Fruit fly (Drosophila melanogaster) whole organism, embryonic: ENCODE results near the gene CG5882.

ENCODE experiments used
- CG7963 ChIP-seq: fragments of 200-800 bp; sonication (Bioruptor generic); IDR thresholded peaks from 3 replicates; pipeline ENCODE4 v1.3.6; 2022; ENCODE audit warnings: missing biosample characterization, missing genetic modification characterization; ENCODE audit not compliant: partially characterized antibody
- corto ChIP-seq: fragments of 200-800 bp; sonication (Bioruptor generic); optimal IDR thresholded peaks from 2 replicates; lab custom pipeline; 2016; ENCODE audit warnings: missing biosample characterization, mild to moderate bottlenecking, missing genetic modification characterization, moderate library complexity
- lbe ChIP-seq: fragments of 200-800 bp; sonication (Bioruptor generic); optimal IDR thresholded peaks from 2 replicates; lab custom pipeline; 2016; ENCODE audit warnings: missing biosample characterization, mild to moderate bottlenecking, missing genetic modification characterization

The CG5882 gene

DNA sequence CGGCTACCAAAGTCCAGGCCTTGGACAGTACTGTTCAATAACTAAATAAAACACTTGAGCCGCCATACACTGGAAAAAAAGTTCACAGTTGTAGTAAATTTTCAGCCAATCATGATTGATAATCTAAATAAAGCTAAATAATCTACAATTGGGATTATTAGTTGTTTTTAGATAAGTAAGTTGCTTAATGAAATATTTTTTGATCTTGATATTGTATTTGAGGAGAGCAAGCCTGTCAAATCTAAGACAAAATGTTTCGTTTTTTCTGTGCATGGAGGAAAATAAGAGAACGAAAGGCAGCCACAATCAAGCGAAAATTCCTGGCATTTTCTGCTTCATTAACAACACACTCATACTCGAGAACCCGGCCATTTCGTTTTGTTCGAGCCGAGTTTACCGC, 52.7 kb downstream of the CG5882 start:
- peak; percentile 63 for TF ChIP-seq corto
- TF ChIP-seq lbe (GFP tag; lab: Kevin White, UChicago) = peak; percentile 1
- TF ChIP-seq CG7963 (GFP tag; lab: Robert Waterston, UW) = no peak
